Worm (Caenorhabditis elegans): ENCODE measurements around the gene des-2.

ce11 chrV:11390394-11390793, 31.1 kb downstream of the des-2 start, which contains the start of the genes K03B8.11 and K03B8.14:
- TF ChIP-seq zag-1 (tag; optimal IDR thresholded peaks at IDR 0.05) (no peak), snpc-4 (tag; optimal IDR thresholded peaks at IDR 0.05) (no peak)
